Worm (Caenorhabditis elegans): Measurements from ENCODE around the gene spk-1.

ce11 chrIII:9490783-9491547 is 34.6 kb downstream of the spk-1 start, which contains the start of the genes dars-1 and ctr-9:
- TF ChIP-seq fkh-10 (GFP tag; optimal IDR thresholded peaks at IDR 0.05) (no peak), lin-11 (tag; optimal IDR thresholded peaks at IDR 0.05) (no peak), ceh-24 (tag; optimal IDR thresholded peaks at IDR 0.05) (no peak), elt-4 (tag; optimal IDR thresholded peaks at IDR 0.05) (no peak), Y22D7AL.16 (tag; optimal IDR thresholded peaks at IDR 0.05) (no peak), pax-1 (tag; optimal IDR thresholded peaks at IDR 0.05) (no peak)
